Worm (Caenorhabditis elegans): ENCODE results near the gene ZK1127.5.
"Not testable (repeated sequence)": the region's sequence is repeated elsewhere in the genome, so short reads cannot be mapped to it uniquely, and the experiment has no call there.

- TF ChIP-seq lsy-2 (tag; optimal IDR thresholded peaks at IDR 0.05); zag-1 (tag; optimal IDR thresholded peaks at IDR 0.05); ama-1 (optimal IDR thresholded peaks at IDR 0.05); fos-1 (tag; optimal IDR thresholded peaks at IDR 0.05); lin-35 (GFP tag; optimal IDR thresholded peaks at IDR 0.05); sox-4 (tag; optimal IDR thresholded peaks at IDR 0.05): not testable (repeated sequence)
Measured at ce11 chrII:7084021-7084420, 33.5 kb downstream of the ZK1127.5 start, which contains the start of the genes T02G5.14 and T02G5.15.

All from whole organism, L1 larva.